Fruit fly (Drosophila melanogaster) whole organism, embryonic: ENCODE results near the gene nod.

ENCODE experiments used
- Bdp1 ChIP-seq: fragments of 200-800 bp; sonication (Bioruptor generic); optimal IDR thresholded peaks from 3 replicates; lab custom pipeline; 2016; ENCODE audit warnings: missing biosample characterization, missing genetic modification characterization
- CG1024 ChIP-seq: fragments of 200-800 bp; sonication (Bioruptor generic); IDR thresholded peaks from 2 replicates; pipeline ENCODE4 v1.3.6; 2022; ENCODE audit warnings: missing biosample characterization, missing genetic modification characterization
- CG12299 ChIP-seq: fragments of 200-800 bp; sonication (Bioruptor generic); optimal IDR thresholded peaks from 2 replicates; lab custom pipeline; 2018; ENCODE audit warnings: missing biosample characterization, mild to moderate bottlenecking, missing genetic modification characterization
- CG12769 ChIP-seq: fragments of 200-800 bp; sonication (Bioruptor generic); optimal IDR thresholded peaks from 2 replicates; lab custom pipeline; 2019; ENCODE audit warnings: missing biosample characterization, mild to moderate bottlenecking, missing genetic modification characterization, moderate library complexity
- CG13296 ChIP-seq: fragments of 200-800 bp; sonication (Bioruptor generic); optimal IDR thresholded peaks from 3 replicates; lab custom pipeline; 2018; ENCODE audit warnings: missing biosample characterization, mild to moderate bottlenecking, missing genetic modification characterization
- CG14050 ChIP-seq: fragments of 200-800 bp; sonication (Bioruptor generic); IDR thresholded peaks from 3 replicates; pipeline ENCODE4 v1.3.6; 2022; ENCODE audit warnings: missing biosample characterization, missing genetic modification characterization
- CG15269 ChIP-seq: fragments of 200-800 bp; sonication (Bioruptor generic); optimal IDR thresholded peaks from 2 replicates; lab custom pipeline; 2018; ENCODE audit warnings: missing biosample characterization, mild to moderate bottlenecking, missing genetic modification characterization, moderate library complexity
- CG15601 ChIP-seq: fragments of 200-800 bp; sonication (Bioruptor generic); optimal IDR thresholded peaks from 3 replicates; lab custom pipeline; 2019; ENCODE audit warnings: missing biosample characterization, mild to moderate bottlenecking, missing genetic modification characterization, moderate library complexity
- CG1647 ChIP-seq: fragments of 200-800 bp; sonication (Bioruptor generic); optimal IDR thresholded peaks from 3 replicates; lab custom pipeline; 2016; ENCODE audit warnings: missing biosample characterization, missing genetic modification characterization
- CG17385 ChIP-seq: fragments of 200-800 bp; sonication (Bioruptor generic); optimal IDR thresholded peaks from 3 replicates; lab custom pipeline; 2018; ENCODE audit warnings: missing biosample characterization, mild to moderate bottlenecking, missing genetic modification characterization
- CG32772 ChIP-seq: fragments of 200-800 bp; sonication (Bioruptor generic); IDR thresholded peaks from 2 replicates; pipeline ENCODE4 v1.3.6; 2022; ENCODE audit warnings: missing biosample characterization, missing genetic modification characterization
- CG3838 ChIP-seq: fragments of 200-800 bp; sonication (Bioruptor generic); optimal IDR thresholded peaks from 3 replicates; lab custom pipeline; 2016; ENCODE audit warnings: missing biosample characterization, missing genetic modification characterization
- CG5245 ChIP-seq: fragments of 200-800 bp; sonication (Bioruptor generic); optimal IDR thresholded peaks from 3 replicates; lab custom pipeline; 2016; ENCODE audit warnings: missing biosample characterization, missing genetic modification characterization
- CG6813 ChIP-seq: fragments of 200-800 bp; sonication (Bioruptor generic); optimal IDR thresholded peaks from 2 replicates; lab custom pipeline; 2017; ENCODE audit warnings: missing biosample characterization, missing genetic modification characterization, mild to moderate bottlenecking, moderate library complexity, missing genetic modification reagents
- CG7357 ChIP-seq: fragments of 200-800 bp; sonication (Bioruptor generic); IDR thresholded peaks from 3 replicates; pipeline ENCODE4 v1.3.6; 2022; ENCODE audit warnings: missing biosample characterization, missing genetic modification characterization
- Drgx ChIP-seq: fragments of 200-800 bp; sonication (Bioruptor generic); IDR thresholded peaks from 2 replicates; pipeline ENCODE4 v1.3.6; 2022; ENCODE audit warnings: missing biosample characterization, missing genetic modification characterization
- Eip74EF ChIP-seq, 2 experiments: fragments of 200-800 bp in 1 of 2; fragments of >200 bp in 1 of 2; sonication (Bioruptor generic) in 1 of 2; optimal IDR thresholded peaks; 2 replicates each; lab custom pipeline; 2017 to 2019; ENCODE audit warnings: missing biosample characterization in 2 of 2, missing genetic modification characterization in 2 of 2, mild to moderate bottlenecking in 1 of 2, moderate library complexity in 1 of 2
- Ets65A ChIP-seq: fragments of 200-800 bp; sonication (Bioruptor generic); peaks from one replicate; lab custom pipeline; 2016; ENCODE audit warnings: missing biosample characterization, missing genetic modification characterization
- Mes4 ChIP-seq: fragments of 200-800 bp; sonication (Bioruptor generic); optimal IDR thresholded peaks from 2 replicates; lab custom pipeline; 2016; ENCODE audit warnings: missing biosample characterization, missing genetic modification characterization
- Mrtf ChIP-seq: fragments of 200-800 bp; sonication (Bioruptor generic); IDR thresholded peaks from 3 replicates; pipeline ENCODE4 v1.3.6; 2022; ENCODE audit warnings: missing biosample characterization, missing genetic modification characterization
- Nf-YA ChIP-seq: fragments of 200-800 bp; sonication (Bioruptor generic); IDR thresholded peaks from 2 replicates; pipeline ENCODE4 v1.3.6; 2022; ENCODE audit warnings: missing biosample characterization, missing genetic modification characterization
- Nf-YB ChIP-seq: fragments of 200-800 bp; sonication (Bioruptor generic); optimal IDR thresholded peaks from 3 replicates; lab custom pipeline; 2019; ENCODE audit warnings: missing biosample characterization, mild to moderate bottlenecking, missing genetic modification characterization, moderate library complexity
- NfI ChIP-seq: fragments of 200-800 bp; sonication (Bioruptor generic); optimal IDR thresholded peaks from 3 replicates; lab custom pipeline; 2018; ENCODE audit warnings: missing biosample characterization, mild to moderate bottlenecking, missing genetic modification characterization, moderate library complexity
- Opbp ChIP-seq: fragments of 200-800 bp; sonication (Bioruptor generic); IDR thresholded peaks from 3 replicates; pipeline ENCODE4 v1.3.6; 2022; ENCODE audit warnings: missing biosample characterization, missing genetic modification characterization; ENCODE audit not compliant: partially characterized antibody
- PHDP ChIP-seq: fragments of 200-800 bp; sonication (Bioruptor generic); optimal IDR thresholded peaks from 3 replicates; lab custom pipeline; 2018; ENCODE audit warnings: missing biosample characterization, mild to moderate bottlenecking, missing genetic modification characterization, moderate library complexity
- Rfx ChIP-seq: fragments of 200-800 bp; sonication (Bioruptor generic); IDR thresholded peaks from 2 replicates; pipeline ENCODE4 v1.3.6; 2022; ENCODE audit warnings: missing biosample characterization, missing genetic modification characterization
- Sry-β ChIP-seq: fragments of 200-800 bp; sonication (Bioruptor generic); optimal IDR thresholded peaks from 2 replicates; lab custom pipeline; 2018; ENCODE audit warnings: missing biosample characterization, mild to moderate bottlenecking, missing genetic modification characterization, moderate library complexity
- Stat92E ChIP-seq, 3 experiments: fragments of >200 bp in 2 of 3; fragments of 200-800 bp in 1 of 3; sonication (Bioruptor generic) in 1 of 3; optimal IDR thresholded peaks; 2 replicates each; lab custom pipeline; 2017 to 2019; ENCODE audit warnings: missing biosample characterization in 3 of 3, missing genetic modification characterization in 3 of 3, mild to moderate bottlenecking in 1 of 3, moderate library complexity in 1 of 3
- Trl ChIP-seq, 3 experiments: fragments of >200 bp in 2 of 3; fragments of 200-800 bp in 1 of 3; sonication (Bioruptor generic) in 1 of 3; optimal IDR thresholded peaks; 2 replicates in 1 of 3; 3 replicates in 2 of 3; lab custom pipeline; 2016 to 2017; ENCODE audit warnings: missing biosample characterization in 1 of 3, missing genetic modification characterization in 1 of 3
- abd-A ChIP-seq: fragments of 200-800 bp; sonication (Bioruptor generic); optimal IDR thresholded peaks from 3 replicates; lab custom pipeline; 2019; ENCODE audit warnings: missing biosample characterization, mild to moderate bottlenecking, missing genetic modification characterization, moderate library complexity
- ara ChIP-seq: fragments of 200-800 bp; sonication (Bioruptor generic); IDR thresholded peaks from 2 replicates; pipeline ENCODE4 v1.3.6; 2022; ENCODE audit warnings: missing biosample characterization, missing genetic modification characterization
- cas ChIP-seq: fragments of 200-800 bp; sonication (Bioruptor generic); IDR thresholded peaks from 2 replicates; pipeline ENCODE4 v1.3.6; 2022; ENCODE audit warnings: missing biosample characterization, missing genetic modification characterization
- caup ChIP-seq: fragments of 200-800 bp; sonication (Bioruptor generic); optimal IDR thresholded peaks from 3 replicates; lab custom pipeline; 2017; ENCODE audit warnings: missing biosample characterization, mild to moderate bottlenecking, missing genetic modification characterization, moderate library complexity; ENCODE audit not compliant: severe bottlenecking
- cg ChIP-seq: fragments of 200-800 bp; sonication (Bioruptor generic); optimal IDR thresholded peaks from 3 replicates; lab custom pipeline; 2019; ENCODE audit warnings: missing biosample characterization, mild to moderate bottlenecking, missing genetic modification characterization, moderate library complexity
- disco-r ChIP-seq: fragments of 200-800 bp; sonication (Bioruptor generic); optimal IDR thresholded peaks from 2 replicates; lab custom pipeline; 2016; ENCODE audit warnings: missing biosample characterization, missing genetic modification characterization
- fd3F ChIP-seq: fragments of 200-800 bp; sonication (Bioruptor generic); optimal IDR thresholded peaks from 2 replicates; lab custom pipeline; 2018; ENCODE audit warnings: missing biosample characterization, mild to moderate bottlenecking, missing genetic modification characterization, moderate library complexity
- fu2 ChIP-seq: fragments of 200-800 bp; sonication (Bioruptor generic); optimal IDR thresholded peaks from 2 replicates; lab custom pipeline; 2016; ENCODE audit warnings: missing biosample characterization, missing genetic modification characterization
- p53 ChIP-seq: fragments of 200-800 bp; sonication (Bioruptor generic); optimal IDR thresholded peaks from 2 replicates; lab custom pipeline; 2016; ENCODE audit warnings: missing biosample characterization, missing genetic modification characterization
- pan ChIP-seq, 4 experiments: fragments of >200 bp in 3 of 4; fragments of 200-800 bp in 1 of 4; sonication (Bioruptor generic) in 1 of 4; optimal IDR thresholded peaks in 3 of 4; IDR thresholded peaks in 1 of 4; 2 replicates each; pipeline versions ENCODE4 v1.3.6 to Lab custom; 2017 to 2022; ENCODE audit warnings: missing biosample characterization in 2 of 4, missing genetic modification characterization in 2 of 4, mixed read lengths in 1 of 4
- sc ChIP-seq, 3 experiments: fragments of >200 bp in 2 of 3; fragments of 200-800 bp in 1 of 3; sonication (Bioruptor generic) in 1 of 3; optimal IDR thresholded peaks; 2 replicates in 2 of 3; 3 replicates in 1 of 3; lab custom pipeline; 2017; ENCODE audit warnings: mild to moderate bottlenecking in 1 of 3, missing biosample characterization in 1 of 3, missing genetic modification characterization in 1 of 3, missing genetic modification reagents in 1 of 3
- sd ChIP-seq: fragments of 200-800 bp; sonication (Bioruptor generic); optimal IDR thresholded peaks from 3 replicates; lab custom pipeline; 2018; ENCODE audit warnings: missing biosample characterization, mild to moderate bottlenecking, missing genetic modification characterization, moderate library complexity
- sim ChIP-seq: fragments of 200-800 bp; sonication (Bioruptor generic); IDR thresholded peaks from 2 replicates; pipeline ENCODE4 v1.3.6; 2022; ENCODE audit warnings: missing biosample characterization, missing genetic modification characterization
- sna ChIP-seq: fragments of 200-800 bp; sonication (Bioruptor generic); IDR thresholded peaks from 2 replicates; pipeline ENCODE4 v1.3.6; 2022; ENCODE audit warnings: missing biosample characterization, missing genetic modification characterization; ENCODE audit not compliant: partially characterized antibody
- sr ChIP-seq: fragments of 200-800 bp; sonication (Bioruptor generic); IDR thresholded peaks from 3 replicates; pipeline ENCODE4 v1.3.6; 2022; ENCODE audit warnings: missing biosample characterization, missing genetic modification characterization
- sug ChIP-seq: fragments of 200-800 bp; optimal IDR thresholded peaks from 2 replicates; lab custom pipeline; 2019; ENCODE audit warnings: missing biosample characterization, mild to moderate bottlenecking, missing genetic modification characterization, moderate library complexity
- trh ChIP-seq: fragments of 200-800 bp; sonication (Bioruptor generic); optimal IDR thresholded peaks from 2 replicates; lab custom pipeline; 2016; ENCODE audit warnings: missing biosample characterization, missing genetic modification characterization
- tx ChIP-seq: fragments of 200-800 bp; sonication (Bioruptor generic); optimal IDR thresholded peaks from 2 replicates; lab custom pipeline; 2016; ENCODE audit warnings: missing biosample characterization, missing genetic modification characterization

nod gene

DNA sequence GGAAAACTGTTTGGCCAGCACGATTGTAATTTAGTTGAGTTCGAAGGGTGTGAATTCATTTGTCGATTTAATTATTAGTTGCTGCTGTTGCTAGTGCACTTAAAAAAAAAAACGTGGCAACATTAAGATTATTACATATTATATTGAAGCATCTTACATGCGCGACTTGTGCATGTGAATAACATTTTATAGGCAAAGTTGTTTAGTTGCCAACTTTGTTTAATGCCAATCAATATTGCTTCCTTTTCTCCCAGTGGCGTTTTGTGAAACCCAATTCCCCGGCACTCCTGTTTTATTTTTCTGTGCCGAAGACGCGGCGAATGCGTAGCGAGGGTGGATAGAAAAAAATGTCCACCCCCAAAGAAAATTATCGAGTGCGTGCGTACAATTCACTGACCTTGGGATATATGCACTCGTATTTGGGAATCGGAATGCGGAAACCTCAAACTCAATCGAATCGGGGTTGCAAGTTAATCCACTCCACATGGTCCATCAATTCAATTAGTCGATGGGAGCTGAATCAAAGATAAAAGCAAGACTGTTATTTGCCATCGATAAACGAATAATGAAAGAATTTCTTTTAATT lies 48.5 kb downstream of the nod start (continued):
- TF ChIP-seq CG1024 (GFP tag; lab: Robert Waterston, UW), result peak; percentile 43; the same call in 1 of the 2 replicates
- TF ChIP-seq Opbp (GFP tag; lab: Robert Waterston, UW), result no peak
- TF ChIP-seq fu2 (GFP tag; lab: Kevin White, UChicago), result no peak
- TF ChIP-seq sim (GFP tag; lab: Robert Waterston, UW), result peak; percentile 62; the same call in 1 of the 2 replicates
- TF ChIP-seq sd (tag; lab: Kevin White, UChicago), result no peak
- TF ChIP-seq caup (GFP tag; lab: Kevin White, UChicago), result no peak
- TF ChIP-seq disco-r (GFP tag; lab: Kevin White, UChicago), result no peak
- TF ChIP-seq tx, result no peak
- TF ChIP-seq CG14050 (GFP tag; lab: Robert Waterston, UW), result no peak
- peak; percentile 33 for TF ChIP-seq Mes4 (GFP tag; lab: Kevin White, UChicago)
- no peak for TF ChIP-seq sug (tag; lab: Kevin White, UChicago)
- peak; percentile 4 for TF ChIP-seq Sry-β (GFP tag; lab: Kevin White, UChicago)
- no peak for TF ChIP-seq Trl (optimal IDR thresholded peaks at IDR 0.05; lab: Kevin White, UChicago)
- TF ChIP-seq Trl (GFP tag; optimal IDR thresholded peaks at IDR 0.05; lab: Kevin White, UChicago), result peak; percentile 0
- TF ChIP-seq trh (GFP tag; lab: Kevin White, UChicago), result no peak
- peak; percentile 24 for TF ChIP-seq PHDP (tag; lab: Kevin White, UChicago)
- no peak for TF ChIP-seq p53 (GFP tag; lab: Kevin White, UChicago)
- peak in 1 of 2 experiments; percentile 1 for TF ChIP-seq Eip74EF (GFP tag; optimal IDR thresholded peaks at IDR 0.05; lab: Kevin White, UChicago)
- peak; percentile 3 for TF ChIP-seq CG15269 (tag; lab: Kevin White, UChicago)
- no peak for TF ChIP-seq sr
- peak in 1 of 3 experiments; percentile 55 for TF ChIP-seq Stat92E (GFP tag; optimal IDR thresholded peaks at IDR 0.05; lab: Kevin White, UChicago)
- TF ChIP-seq CG3838, result no peak
- TF ChIP-seq Rfx (GFP tag; lab: Robert Waterston, UW), result peak; percentile 34; the same call in 1 of the 2 replicates
- no peak for TF ChIP-seq CG12299 (tag; lab: Kevin White, UChicago)
- TF ChIP-seq pan (optimal IDR thresholded peaks at IDR 0.05; lab: Kevin White, UChicago), result no peak
- TF ChIP-seq pan (GFP tag; optimal IDR thresholded peaks at IDR 0.05 in 1 of 2, IDR thresholded peaks at IDR 0.05 in 1 of 2), result peak in 1 of 2 experiments; percentile 64
- no peak; the same call in 2 of the 3 replicates for TF ChIP-seq CG7357 (GFP tag; lab: Robert Waterston, UW)
- TF ChIP-seq CG5245 (GFP tag; lab: Kevin White, UChicago), result peak; percentile 63
- TF ChIP-seq fd3F (GFP tag; lab: Kevin White, UChicago), result no peak
- TF ChIP-seq ara (GFP tag; lab: Robert Waterston, UW), result peak; percentile 45
- no peak for TF ChIP-seq Nf-YA
- no peak for TF ChIP-seq sna
- no peak for TF ChIP-seq CG13296 (GFP tag; lab: Kevin White, UChicago)
- TF ChIP-seq sc (optimal IDR thresholded peaks at IDR 0.05; lab: Kevin White, UChicago), result no peak
- peak; percentile 52 for TF ChIP-seq sc (GFP tag; optimal IDR thresholded peaks at IDR 0.05; lab: Kevin White, UChicago)
- peak; percentile 12 for TF ChIP-seq Nf-YB
- TF ChIP-seq CG15601 (tag; lab: Kevin White, UChicago), result peak; percentile 50
- peak; percentile 79 for TF ChIP-seq Ets65A (GFP tag; lab: Kevin White, UChicago)
- TF ChIP-seq CG17385 (GFP tag; lab: Kevin White, UChicago), result peak; percentile 37
- TF ChIP-seq NfI (GFP tag; lab: Kevin White, UChicago), result peak; percentile 23
- no peak for TF ChIP-seq cg (GFP tag; lab: Kevin White, UChicago)
- TF ChIP-seq cas (GFP tag; lab: Robert Waterston, UW), result no peak
- peak; percentile 30 for TF ChIP-seq CG12769 (tag; lab: Kevin White, UChicago)
- TF ChIP-seq abd-A (tag; lab: Kevin White, UChicago), result no peak
- no peak for TF ChIP-seq Drgx
- peak; percentile 57 for TF ChIP-seq CG6813
- peak; percentile 26; the same call in 1 of the 3 replicates for TF ChIP-seq Mrtf (GFP tag; lab: Robert Waterston, UW)
- peak; percentile 52 for TF ChIP-seq CG32772 (GFP tag; lab: Robert Waterston, UW)
- TF ChIP-seq Bdp1 (GFP tag; lab: Kevin White, UChicago), result no peak
- peak; percentile 29 for TF ChIP-seq CG1647 (GFP tag; lab: Kevin White, UChicago)
